Worm (Caenorhabditis elegans) whole organism, L1 larva: Measurements from ENCODE around the gene Y49F6B.19.
A peak's percentile ranks its signal among the peaks of the same experiment; 100 is the strongest.

Experiments used
- C04F5.9 ChIP-seq: sonication (generic microtip); optimal IDR thresholded peaks from 2 replicates; lab custom pipeline; 2016; ENCODE audit warnings: missing genetic modification characterization, missing compliant biosample characterization
- C34B4.2 ChIP-seq: sonication (generic microtip); optimal IDR thresholded peaks from 2 replicates; lab custom pipeline; 2017; ENCODE audit warnings: mild to moderate bottlenecking, missing genetic modification characterization, missing compliant biosample characterization
- F16B12.6 ChIP-seq: fragments of 150-350 bp; optimal IDR thresholded peaks from 2 replicates; lab custom pipeline; 2014; ENCODE audit warnings: missing biosample characterization, missing genetic modification characterization
- aly-2 ChIP-seq: fragments of 150-350 bp; optimal IDR thresholded peaks from 2 replicates; lab custom pipeline; 2014; ENCODE audit warnings: missing biosample characterization, missing genetic modification characterization
- blmp-1 ChIP-seq: fragments of 150-350 bp; optimal IDR thresholded peaks from 2 replicates; lab custom pipeline; 2014; ENCODE audit warnings: missing biosample characterization, missing genetic modification characterization
- ceh-90 ChIP-seq: sonication (generic microtip); optimal IDR thresholded peaks from 2 replicates; lab custom pipeline; 2016; ENCODE audit warnings: missing genetic modification characterization, missing compliant biosample characterization
- dpl-1 ChIP-seq, 3 experiments: fragments of 150-350 bp in 2 of 3; sonication (generic microtip) in 1 of 3; optimal IDR thresholded peaks; 2 replicates each; lab custom pipeline; 2014 to 2017; ENCODE audit warnings: missing biosample characterization in 3 of 3, missing genetic modification characterization in 3 of 3, missing genetic modification reagents in 3 of 3
- efl-1 ChIP-seq, 4 experiments: fragments of 150-350 bp; optimal IDR thresholded peaks in 3 of 4; peaks in 1 of 4; 1 replicate in 1 of 4; 2 replicates in 3 of 4; lab custom pipeline; 2014; ENCODE audit warnings: missing biosample characterization in 2 of 4, missing genetic modification characterization in 2 of 4, missing genetic modification reagents in 2 of 4
- efl-3 ChIP-seq: fragments of 200-800 bp; sonication (Bioruptor generic); optimal IDR thresholded peaks from 2 replicates; lab custom pipeline; 2018; ENCODE audit warnings: mild to moderate bottlenecking, missing genetic modification characterization, missing compliant biosample characterization
- egl-27 ChIP-seq, 2 experiments: fragments of 150-350 bp in 1 of 2; sonication (generic microtip); optimal IDR thresholded peaks; 3 replicates each; lab custom pipeline; 2017 to 2018; ENCODE audit warnings: missing biosample characterization in 2 of 2, missing genetic modification characterization in 2 of 2, missing genetic modification reagents in 2 of 2
- elt-2 ChIP-seq: sonication (generic microtip); optimal IDR thresholded peaks from 2 replicates; lab custom pipeline; 2016; ENCODE audit warnings: missing genetic modification characterization, mild to moderate bottlenecking, inconsistent platforms, missing compliant biosample characterization, missing genetic modification reagents
- fkh-10 ChIP-seq: sonication (generic microtip); optimal IDR thresholded peaks from 2 replicates; lab custom pipeline; 2017; ENCODE audit warnings: missing biosample characterization, missing genetic modification reagents, missing genetic modification characterization
- fkh-4 ChIP-seq: sonication (generic microtip); optimal IDR thresholded peaks from 2 replicates; lab custom pipeline; 2016; ENCODE audit warnings: missing compliant biosample characterization, missing genetic modification characterization, borderline replicate concordance
- fkh-8 ChIP-seq: sonication (generic microtip); optimal IDR thresholded peaks from 2 replicates; lab custom pipeline; 2016; ENCODE audit warnings: mild to moderate bottlenecking, missing genetic modification characterization, missing compliant biosample characterization
- fos-1 ChIP-seq: fragments of 150-350 bp; optimal IDR thresholded peaks from 2 replicates; lab custom pipeline; 2014; ENCODE audit warnings: missing biosample characterization, missing genetic modification characterization
- hlh-17 ChIP-seq: fragments of 200-800 bp; sonication (Bioruptor generic); optimal IDR thresholded peaks from 2 replicates; lab custom pipeline; 2018; ENCODE audit warnings: missing genetic modification characterization, mild to moderate bottlenecking, missing compliant biosample characterization, moderate library complexity, borderline replicate concordance
- hlh-4 ChIP-seq: sonication (generic microtip); optimal IDR thresholded peaks from 2 replicates; lab custom pipeline; 2016; ENCODE audit warnings: mild to moderate bottlenecking, missing genetic modification characterization, missing compliant biosample characterization
- jun-1 ChIP-seq: fragments of 150-350 bp; optimal IDR thresholded peaks from 2 replicates; lab custom pipeline; 2014; ENCODE audit warnings: missing biosample characterization, missing genetic modification reagents, missing genetic modification characterization
- lin-14 ChIP-seq: fragments of 200-800 bp; sonication (Bioruptor generic); optimal IDR thresholded peaks from 2 replicates; lab custom pipeline; 2018; ENCODE audit warnings: mild to moderate bottlenecking, missing genetic modification characterization, moderate library complexity, missing compliant biosample characterization
- lin-15B ChIP-seq: fragments of 150-350 bp; sonication (generic microtip); optimal IDR thresholded peaks from 3 replicates; lab custom pipeline; 2014; ENCODE audit warnings: missing biosample characterization, missing genetic modification characterization
- lin-35 ChIP-seq, 2 experiments: fragments of 150-350 bp; optimal IDR thresholded peaks; 2 replicates each; lab custom pipeline; 2014; ENCODE audit warnings: missing biosample characterization in 2 of 2, missing genetic modification characterization in 2 of 2, missing genetic modification reagents in 2 of 2
- lin-39 ChIP-seq: fragments of 150-350 bp; optimal IDR thresholded peaks from 2 replicates; lab custom pipeline; 2014; ENCODE audit warnings: missing biosample characterization, missing genetic modification reagents, missing genetic modification characterization
- lsy-2 ChIP-seq, 2 experiments: fragments of 150-350 bp; optimal IDR thresholded peaks; 2 replicates each; lab custom pipeline; 2014; ENCODE audit warnings: missing biosample characterization in 2 of 2, missing genetic modification characterization in 2 of 2
- mdl-1 ChIP-seq, 2 experiments: fragments of 150-350 bp; optimal IDR thresholded peaks; 2 replicates each; lab custom pipeline; 2014 to 2017; ENCODE audit warnings: missing biosample characterization in 2 of 2, missing genetic modification characterization in 2 of 2, inconsistent platforms in 1 of 2
- mef-2 ChIP-seq: fragments of 150-350 bp; optimal IDR thresholded peaks from 2 replicates; lab custom pipeline; 2014; ENCODE audit warnings: missing biosample characterization, missing genetic modification characterization
- mep-1 ChIP-seq: fragments of 150-350 bp; optimal IDR thresholded peaks from 2 replicates; lab custom pipeline; 2014; ENCODE audit warnings: missing biosample characterization, missing genetic modification characterization
- nhr-11 ChIP-seq: fragments of 150-350 bp; optimal IDR thresholded peaks from 2 replicates; lab custom pipeline; 2014; ENCODE audit warnings: missing biosample characterization, missing genetic modification characterization
- nhr-12 ChIP-seq: sonication (generic microtip); optimal IDR thresholded peaks from 2 replicates; lab custom pipeline; 2017; ENCODE audit warnings: missing biosample characterization, missing genetic modification characterization
- nhr-19 ChIP-seq: fragments of 200-800 bp; sonication (Bioruptor generic); conservative IDR thresholded peaks from 2 replicates; pipeline ENCODE4 v1.3.6; 2022; ENCODE audit warnings: missing genetic modification characterization, missing compliant biosample characterization
- nhr-20 ChIP-seq: sonication (generic microtip); optimal IDR thresholded peaks from 2 replicates; lab custom pipeline; 2016; ENCODE audit warnings: mild to moderate bottlenecking, missing genetic modification characterization, missing compliant biosample characterization
- nhr-237 ChIP-seq: fragments of 150-350 bp; optimal IDR thresholded peaks from 2 replicates; lab custom pipeline; 2014; ENCODE audit warnings: missing biosample characterization, missing genetic modification characterization
- nhr-47 ChIP-seq: sonication (generic microtip); optimal IDR thresholded peaks from 2 replicates; lab custom pipeline; 2016; ENCODE audit warnings: mild to moderate bottlenecking, missing genetic modification characterization, moderate library complexity, missing compliant biosample characterization
- nhr-71 ChIP-seq: sonication (generic microtip); optimal IDR thresholded peaks from 2 replicates; lab custom pipeline; 2016; ENCODE audit warnings: mild to moderate bottlenecking, missing genetic modification characterization, moderate library complexity, missing compliant biosample characterization
- nhr-76 ChIP-seq: sonication (generic microtip); optimal IDR thresholded peaks from 2 replicates; lab custom pipeline; 2017; ENCODE audit warnings: missing biosample characterization, missing genetic modification characterization
- nhr-77 ChIP-seq: fragments of 150-350 bp; optimal IDR thresholded peaks from 2 replicates; lab custom pipeline; 2014; ENCODE audit warnings: missing biosample characterization, missing genetic modification characterization
- nhr-84 ChIP-seq: sonication (generic microtip); optimal IDR thresholded peaks from 2 replicates; lab custom pipeline; 2017; ENCODE audit warnings: missing biosample characterization, missing genetic modification characterization
- pqm-1 ChIP-seq: sonication (generic microtip); optimal IDR thresholded peaks from 3 replicates; lab custom pipeline; 2017; ENCODE audit warnings: missing biosample characterization, missing genetic modification characterization
- rnt-1 ChIP-seq: sonication (generic microtip); optimal IDR thresholded peaks from 2 replicates; lab custom pipeline; 2016; ENCODE audit warnings: mild to moderate bottlenecking, missing genetic modification characterization, moderate library complexity, missing compliant biosample characterization
- skn-1 ChIP-seq: fragments of 150-350 bp; optimal IDR thresholded peaks from 2 replicates; lab custom pipeline; 2014; ENCODE audit warnings: missing biosample characterization, missing genetic modification characterization
- snpc-4 ChIP-seq: fragments of 150-350 bp; optimal IDR thresholded peaks from 2 replicates; lab custom pipeline; 2014; ENCODE audit warnings: missing biosample characterization, missing genetic modification characterization
- snu-23 ChIP-seq: sonication (generic microtip); optimal IDR thresholded peaks from 2 replicates; lab custom pipeline; 2016; ENCODE audit warnings: missing genetic modification characterization, missing compliant biosample characterization
- sox-4 ChIP-seq: sonication (generic microtip); optimal IDR thresholded peaks from 2 replicates; lab custom pipeline; 2016; ENCODE audit warnings: missing genetic modification characterization, missing compliant biosample characterization
- tbx-2 ChIP-seq: sonication (generic microtip); optimal IDR thresholded peaks from 2 replicates; lab custom pipeline; 2016; ENCODE audit warnings: missing genetic modification characterization, missing compliant biosample characterization
- tlp-1 ChIP-seq: fragments of 150-350 bp; optimal IDR thresholded peaks from 2 replicates; lab custom pipeline; 2014; ENCODE audit warnings: missing biosample characterization, missing genetic modification characterization
- unc-98 ChIP-seq: fragments of 200-800 bp; sonication (Bioruptor generic); IDR thresholded peaks from 2 replicates; pipeline ENCODE4 v1.3.6; 2022; ENCODE audit warnings: missing genetic modification characterization, missing compliant biosample characterization
- vab-15 ChIP-seq: sonication (generic microtip); optimal IDR thresholded peaks from 2 replicates; lab custom pipeline; 2017; ENCODE audit warnings: missing genotype, mild to moderate bottlenecking, missing genetic modification characterization, missing compliant biosample characterization
- xbp-1 ChIP-seq: sonication (generic microtip); optimal IDR thresholded peaks from 2 replicates; lab custom pipeline; 2016; ENCODE audit warnings: missing genetic modification characterization, missing compliant biosample characterization
- zip-4 ChIP-seq: fragments of 200-800 bp; sonication (Bioruptor generic); optimal IDR thresholded peaks from 2 replicates; lab custom pipeline; 2018; ENCODE audit warnings: mild to moderate bottlenecking, missing genetic modification characterization, moderate library complexity, missing compliant biosample characterization
- ztf-4 ChIP-seq: fragments of 150-350 bp; optimal IDR thresholded peaks from 2 replicates; lab custom pipeline; 2014; ENCODE audit warnings: missing biosample characterization, missing genetic modification characterization

The Y49F6B.19 gene

DNA sequence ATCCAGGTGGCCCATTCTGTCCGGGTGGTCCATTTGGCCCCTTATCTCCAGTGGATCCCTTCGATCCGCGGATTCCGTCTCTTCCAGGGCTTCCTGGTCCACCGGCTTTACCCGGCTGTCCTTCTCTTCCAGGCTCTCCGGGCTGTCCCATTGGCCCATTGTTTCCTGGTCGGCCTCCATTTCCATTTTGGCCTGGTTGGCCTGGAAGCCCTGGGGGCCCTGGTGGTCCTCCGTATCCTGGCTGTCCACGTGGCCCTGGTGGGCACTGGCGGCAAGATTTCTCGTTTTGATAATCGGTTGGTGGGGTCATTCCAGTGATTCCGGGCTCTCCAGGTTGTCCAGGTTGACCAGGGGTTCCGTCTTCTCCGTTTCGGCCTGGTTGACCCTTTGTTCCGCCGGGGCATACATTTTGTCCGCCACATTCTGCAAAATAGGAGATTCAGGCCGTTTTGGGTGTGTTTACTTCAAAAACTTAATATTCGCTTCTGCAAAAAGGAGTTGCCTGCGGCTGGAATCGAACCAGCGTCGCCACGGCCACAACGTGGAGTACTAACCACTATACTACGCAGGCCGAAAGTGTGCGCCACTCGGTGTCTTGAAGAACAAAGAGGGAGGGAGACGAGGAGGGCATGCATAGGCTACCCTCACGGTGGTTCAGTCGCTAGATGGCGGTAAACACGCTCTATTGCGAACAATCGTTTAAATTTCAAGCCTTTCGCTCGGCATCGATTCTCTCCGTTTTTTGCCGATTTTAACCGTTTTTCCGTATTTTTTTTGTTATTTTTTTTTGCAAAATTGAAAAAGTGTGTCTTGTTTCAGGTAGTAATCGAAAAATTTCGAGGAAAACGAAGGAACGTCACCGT is 9.1 kb upstream of the Y49F6B.19 start, which contains the start of gene W09G10.9 (continued):
- peak; percentile 83 for TF ChIP-seq snu-23 (GFP tag; lab: Kevin White, UChicago)
- TF ChIP-seq fkh-10 (GFP tag; lab: Kevin White, UChicago) = peak; percentile 14
- TF ChIP-seq nhr-19 = peak; percentile 88
- no peak for TF ChIP-seq efl-3 (GFP tag; lab: Kevin White, UChicago)
- peak; percentile 13 for TF ChIP-seq lin-15B (tag; lab: Kevin White, UChicago)
- peak; percentile 84 for TF ChIP-seq nhr-47 (tag; lab: Kevin White, UChicago)
- TF ChIP-seq lin-35 (GFP tag; optimal IDR thresholded peaks at IDR 0.05; lab: Kevin White, UChicago) = peak; percentile 22 to 69
- TF ChIP-seq ztf-4 (tag; lab: Kevin White, UChicago) = no peak
- TF ChIP-seq unc-98 (GFP tag; lab: Robert Waterston, UW) = no peak
- TF ChIP-seq nhr-77 (tag; lab: Kevin White, UChicago) = peak; percentile 52
- TF ChIP-seq jun-1 (tag; lab: Kevin White, UChicago) = peak; percentile 30
- TF ChIP-seq pqm-1 (tag; lab: Kevin White, UChicago) = no peak
- peak; percentile 27 for TF ChIP-seq zip-4 (GFP tag; lab: Kevin White, UChicago)
- TF ChIP-seq tbx-2 (tag; lab: Kevin White, UChicago) = peak; percentile 66
- TF ChIP-seq ceh-90 = no peak
- TF ChIP-seq aly-2 (tag; lab: Kevin White, UChicago) = no peak
- TF ChIP-seq skn-1 = peak; percentile 41
- TF ChIP-seq rnt-1 (tag; lab: Kevin White, UChicago) = peak; percentile 79
- TF ChIP-seq C34B4.2 (tag; lab: Kevin White, UChicago) = no peak
- peak; percentile 27 for TF ChIP-seq snpc-4 (tag; lab: Kevin White, UChicago)
- peak; percentile 23 for TF ChIP-seq elt-2 (tag; lab: Kevin White, UChicago)
- peak; percentile 78 for TF ChIP-seq nhr-20 (tag; lab: Kevin White, UChicago)
- TF ChIP-seq nhr-84 = no peak
- peak; percentile 23 for TF ChIP-seq mep-1
- no peak for TF ChIP-seq hlh-17 (GFP tag; lab: Kevin White, UChicago)
- TF ChIP-seq mef-2 = no peak
- TF ChIP-seq mdl-1 (tag; optimal IDR thresholded peaks at IDR 0.05; lab: Kevin White, UChicago) = peak in 1 of 2 experiments; percentile 61
- no peak for TF ChIP-seq egl-27 (tag; optimal IDR thresholded peaks at IDR 0.05; lab: Kevin White, UChicago)
- peak; percentile 72 to 77 for TF ChIP-seq lsy-2 (tag; optimal IDR thresholded peaks at IDR 0.05; lab: Kevin White, UChicago)
- TF ChIP-seq nhr-76 = no peak
- no peak for TF ChIP-seq tlp-1 (tag; lab: Kevin White, UChicago)
- no peak for TF ChIP-seq C04F5.9
- no peak for TF ChIP-seq nhr-237
- peak; percentile 72 for TF ChIP-seq xbp-1 (tag; lab: Kevin White, UChicago)
- peak; percentile 8 to 47 (median 43) for TF ChIP-seq dpl-1 (GFP tag; optimal IDR thresholded peaks at IDR 0.05; lab: Kevin White, UChicago)
- no peak for TF ChIP-seq fkh-4
- TF ChIP-seq blmp-1 (tag; lab: Kevin White, UChicago) = no peak
- TF ChIP-seq hlh-4 = no peak
- peak; percentile 48 for TF ChIP-seq F16B12.6 (tag; lab: Kevin White, UChicago)
- peak; percentile 38 to 53 for TF ChIP-seq efl-1 (optimal IDR thresholded peaks at IDR 0.05; lab: Kevin White, UChicago)
- TF ChIP-seq efl-1 (GFP tag; optimal IDR thresholded peaks at IDR 0.05 in 1 of 2; lab: Kevin White, UChicago) = peak; percentile 29 to 93

DNA sequence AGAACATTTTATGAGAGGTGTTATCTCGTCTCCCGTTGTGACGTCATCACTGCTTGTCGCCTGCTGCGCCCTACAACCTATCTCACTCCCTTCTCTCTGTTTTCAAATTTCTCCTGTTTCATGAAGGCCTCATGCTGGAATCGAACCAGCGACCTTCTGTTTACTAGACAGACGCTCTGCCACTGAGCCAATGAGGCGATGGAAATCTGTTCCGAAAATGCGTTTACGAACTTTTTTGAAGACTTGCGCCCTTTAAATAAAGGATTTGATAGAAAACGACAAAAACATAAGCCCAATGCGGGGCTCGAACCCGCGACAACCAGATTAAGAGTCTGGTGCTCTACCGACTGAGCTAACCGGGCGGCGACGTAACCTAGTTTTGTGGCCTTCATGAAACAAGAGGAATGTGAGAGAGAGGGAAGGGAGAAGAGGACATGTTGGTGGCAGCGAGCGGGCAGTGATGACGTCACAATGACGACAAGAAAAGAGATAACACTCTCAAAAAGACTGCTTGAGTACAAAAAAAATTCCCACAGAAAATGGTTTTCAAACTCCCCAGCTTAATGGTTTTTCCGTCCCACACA is 6.9 kb upstream of the Y49F6B.19 start, which contains the start of gene clec-126:
Gene clec-126 (plus strand): TSS at position 534 of the 584 bp plus-strand sequence.
- TF ChIP-seq sox-4 (tag; lab: Kevin White, UChicago) (no peak), pqm-1 (tag; lab: Kevin White, UChicago) (no peak), ztf-4 (tag; lab: Kevin White, UChicago) (peak; percentile 64), skn-1 (peak; percentile 47), vab-15 (tag; lab: Kevin White, UChicago) (no peak), efl-1 (optimal IDR thresholded peaks at IDR 0.05; lab: Kevin White, UChicago) (peak; percentile 38 to 59), efl-1 (GFP tag; optimal IDR thresholded peaks at IDR 0.05 in 1 of 2; lab: Kevin White, UChicago) (peak; percentile 40 to 93), aly-2 (tag; lab: Kevin White, UChicago) (no peak), fkh-8 (tag; lab: Kevin White, UChicago) (peak; percentile 44), mdl-1 (tag; optimal IDR thresholded peaks at IDR 0.05; lab: Kevin White, UChicago) (peak in 1 of 2 experiments; percentile 50), nhr-12 (tag; lab: Kevin White, UChicago) (no peak), fos-1 (tag; lab: Kevin White, UChicago) (peak; percentile 53), lin-39 (tag; lab: Kevin White, UChicago) (no peak), tbx-2 (tag; lab: Kevin White, UChicago) (peak; percentile 65), rnt-1 (tag; lab: Kevin White, UChicago) (peak; percentile 66), egl-27 (tag; optimal IDR thresholded peaks at IDR 0.05; lab: Kevin White, UChicago) (peak in 1 of 2 experiments; percentile 35), lin-14 (GFP tag; lab: Kevin White, UChicago) (peak; percentile 76), nhr-71 (tag; lab: Kevin White, UChicago) (peak; percentile 81), nhr-11 (no peak)
